Worm (Caenorhabditis elegans): ENCODE measurements around the gene Y57A10A.13.

DNA sequence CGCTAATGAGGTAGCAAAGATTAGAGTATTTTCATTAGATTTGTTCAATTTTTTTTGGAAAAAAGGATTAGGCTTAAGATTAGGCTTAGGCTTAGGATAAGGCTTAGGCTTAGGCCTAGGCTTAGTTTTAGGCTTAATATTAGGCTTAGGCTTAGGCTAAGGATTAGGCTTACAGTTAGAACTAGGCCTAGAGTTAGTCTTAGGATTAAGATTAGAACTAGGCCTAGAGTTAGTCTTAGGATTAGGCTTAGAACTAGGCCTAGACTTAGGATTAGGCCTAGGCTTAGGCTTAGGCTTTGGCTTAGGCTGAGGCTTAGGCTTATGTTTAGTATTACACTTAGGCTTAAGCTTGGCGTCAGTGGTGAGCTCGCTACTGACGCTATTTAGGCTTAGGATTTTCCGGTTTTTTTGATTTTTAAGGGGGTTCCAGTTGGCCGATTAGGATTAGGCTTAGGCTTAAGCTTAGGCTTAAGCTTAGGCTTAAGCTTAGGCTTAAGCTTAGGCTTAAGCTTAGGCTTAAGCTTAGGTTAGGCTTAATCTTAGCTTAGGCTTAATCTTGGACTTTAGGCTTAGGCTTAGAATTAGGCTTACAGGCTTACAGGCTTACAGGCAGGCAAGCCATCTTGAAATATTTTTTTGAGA is 15.1 kb downstream of the Y57A10A.13 start:
- TF ChIP-seq ama-1 (optimal IDR thresholded peaks at IDR 0.05) (no peak), hnd-1 (tag; optimal IDR thresholded peaks at IDR 0.05) (no peak), hmbx-1 (tag; optimal IDR thresholded peaks at IDR 0.05) (no peak), flt-1 (GFP tag; IDR thresholded peaks at IDR 0.05) (no peak), tbx-11 (GFP tag; IDR thresholded peaks at IDR 0.05) (no peak), tbx-37 (GFP tag; conservative IDR thresholded peaks at IDR 0.05) (no peak), ets-7 (tag; optimal IDR thresholded peaks at IDR 0.05) (no peak), pes-1 (GFP tag; IDR thresholded peaks at IDR 0.05) (no peak)
